Fruit fly (Drosophila melanogaster) whole organism, embryonic: Measurements from ENCODE around the gene frac.

Experiments
- Adf1 ChIP-seq: fragments of 200-800 bp; sonication (Bioruptor generic); IDR thresholded peaks from 2 replicates; pipeline ENCODE4 v1.3.6; 2022; ENCODE audit warnings: missing biosample characterization, missing genetic modification characterization
- Bdp1 ChIP-seq: fragments of 200-800 bp; sonication (Bioruptor generic); optimal IDR thresholded peaks from 3 replicates; lab custom pipeline; 2016; ENCODE audit warnings: missing biosample characterization, missing genetic modification characterization
- Blimp-1 ChIP-seq: fragments of 200-800 bp; sonication (Bioruptor generic); optimal IDR thresholded peaks from 3 replicates; lab custom pipeline; 2018; ENCODE audit warnings: missing biosample characterization, missing genetic modification characterization, mild to moderate bottlenecking, moderate library complexity, missing genetic modification reagents
- CG11504 ChIP-seq: fragments of 200-800 bp; sonication (Bioruptor generic); optimal IDR thresholded peaks from 3 replicates; lab custom pipeline; 2019; ENCODE audit warnings: missing biosample characterization, mild to moderate bottlenecking, missing genetic modification characterization, moderate library complexity
- CG14710 ChIP-seq: fragments of 200-800 bp; sonication (Bioruptor generic); optimal IDR thresholded peaks from 3 replicates; lab custom pipeline; 2019; ENCODE audit warnings: missing biosample characterization, mild to moderate bottlenecking, missing genetic modification characterization, moderate library complexity
- CG15269 ChIP-seq: fragments of 200-800 bp; sonication (Bioruptor generic); optimal IDR thresholded peaks from 2 replicates; lab custom pipeline; 2018; ENCODE audit warnings: missing biosample characterization, mild to moderate bottlenecking, missing genetic modification characterization, moderate library complexity
- CG15696 ChIP-seq: fragments of 200-800 bp; sonication (Bioruptor generic); optimal IDR thresholded peaks from 2 replicates; lab custom pipeline; 2019; ENCODE audit warnings: missing biosample characterization, mild to moderate bottlenecking, missing genetic modification characterization, moderate library complexity
- CG17359 ChIP-seq: fragments of 200-800 bp; sonication (Bioruptor generic); optimal IDR thresholded peaks from 3 replicates; lab custom pipeline; 2018; ENCODE audit warnings: missing biosample characterization, mild to moderate bottlenecking, missing genetic modification characterization, moderate library complexity
- CG2120 ChIP-seq: fragments of 200-800 bp; sonication (Bioruptor generic); optimal IDR thresholded peaks from 3 replicates; lab custom pipeline; 2016; ENCODE audit warnings: missing biosample characterization, missing genetic modification characterization
- CG30403 ChIP-seq: fragments of 200-800 bp; sonication (Bioruptor generic); optimal IDR thresholded peaks from 3 replicates; lab custom pipeline; 2016; ENCODE audit warnings: missing biosample characterization, missing genetic modification characterization
- CG3163 ChIP-seq: fragments of 200-800 bp; sonication (Bioruptor generic); optimal IDR thresholded peaks from 3 replicates; lab custom pipeline; 2016; ENCODE audit warnings: missing biosample characterization, missing genetic modification characterization
- CG3726 ChIP-seq: fragments of 200-800 bp; sonication (Bioruptor generic); IDR thresholded peaks from 3 replicates; pipeline ENCODE4, ENCODE4 v1.3.6; 2022; ENCODE audit warnings: missing biosample characterization, missing genetic modification characterization
- CG4328 ChIP-seq: fragments of 200-800 bp; sonication (Bioruptor generic); optimal IDR thresholded peaks from 3 replicates; lab custom pipeline; 2017; ENCODE audit warnings: missing biosample characterization, missing genetic modification reagents, missing genetic modification characterization
- CG4730 ChIP-seq: fragments of 200-800 bp; sonication (Bioruptor generic); IDR thresholded peaks from 2 replicates; pipeline ENCODE4 v1.3.6; 2022; ENCODE audit warnings: missing biosample characterization, missing genetic modification characterization
- CG7271 ChIP-seq: fragments of 200-800 bp; sonication (Bioruptor generic); optimal IDR thresholded peaks from 2 replicates; lab custom pipeline; 2018; ENCODE audit warnings: missing biosample characterization, mild to moderate bottlenecking, missing genetic modification characterization, moderate library complexity
- CG7372 ChIP-seq: fragments of 200-800 bp; sonication (Bioruptor generic); IDR thresholded peaks from 2 replicates; pipeline ENCODE4 v1.3.6; 2022; ENCODE audit warnings: missing biosample characterization, missing genetic modification characterization
- D19A ChIP-seq: fragments of 200-800 bp; optimal IDR thresholded peaks from 3 replicates; lab custom pipeline; 2019; ENCODE audit warnings: missing biosample characterization, mild to moderate bottlenecking, missing genetic modification characterization, moderate library complexity
- E2f2 ChIP-seq: fragments of 200-800 bp; sonication (Bioruptor generic); IDR thresholded peaks from 2 replicates; pipeline ENCODE4 v1.3.6; 2022; ENCODE audit warnings: missing biosample characterization, missing genetic modification characterization
- Eip74EF ChIP-seq, 2 experiments: fragments of 200-800 bp in 1 of 2; fragments of >200 bp in 1 of 2; sonication (Bioruptor generic) in 1 of 2; optimal IDR thresholded peaks; 2 replicates each; lab custom pipeline; 2017 to 2019; ENCODE audit warnings: missing biosample characterization in 2 of 2, missing genetic modification characterization in 2 of 2, mild to moderate bottlenecking in 1 of 2, moderate library complexity in 1 of 2
- Fer2 ChIP-seq: fragments of 200-800 bp; sonication (Bioruptor generic); optimal IDR thresholded peaks from 2 replicates; lab custom pipeline; 2018; ENCODE audit warnings: missing biosample characterization, mild to moderate bottlenecking, missing genetic modification characterization, moderate library complexity
- Hmx ChIP-seq: fragments of 200-800 bp; sonication (Bioruptor generic); optimal IDR thresholded peaks from 2 replicates; lab custom pipeline; 2016; ENCODE audit warnings: missing biosample characterization, missing genetic modification characterization
- Max ChIP-seq: fragments of 200-800 bp; sonication (Bioruptor generic); optimal IDR thresholded peaks from 2 replicates; lab custom pipeline; 2016; ENCODE audit warnings: missing biosample characterization, mild to moderate bottlenecking, missing genetic modification characterization
- Med ChIP-seq: fragments of 200-800 bp; sonication (Bioruptor generic); peaks from one replicate; lab custom pipeline; 2016; ENCODE audit warnings: missing biosample characterization, missing genetic modification characterization, mild to moderate bottlenecking, inconsistent platforms, moderate library complexity
- Opbp ChIP-seq: fragments of 200-800 bp; sonication (Bioruptor generic); IDR thresholded peaks from 3 replicates; pipeline ENCODE4 v1.3.6; 2022; ENCODE audit warnings: missing biosample characterization, missing genetic modification characterization; ENCODE audit not compliant: partially characterized antibody
- Optix ChIP-seq: fragments of 200-800 bp; sonication (Bioruptor generic); IDR thresholded peaks from 3 replicates; pipeline ENCODE4 v1.3.6; 2022; ENCODE audit warnings: missing biosample characterization, missing genetic modification characterization
- Xrp1 ChIP-seq: fragments of 200-800 bp; sonication (Bioruptor generic); IDR thresholded peaks from 2 replicates; pipeline ENCODE4 v1.3.6; 2022; ENCODE audit warnings: missing biosample characterization, missing genetic modification characterization
- ara ChIP-seq: fragments of 200-800 bp; sonication (Bioruptor generic); IDR thresholded peaks from 2 replicates; pipeline ENCODE4 v1.3.6; 2022; ENCODE audit warnings: missing biosample characterization, missing genetic modification characterization
- btn ChIP-seq: fragments of 200-800 bp; sonication (Bioruptor generic); optimal IDR thresholded peaks from 2 replicates; lab custom pipeline; 2016; ENCODE audit warnings: missing biosample characterization, missing genetic modification characterization
- dimm ChIP-seq: fragments of 200-800 bp; sonication (Bioruptor generic); IDR thresholded peaks from 2 replicates; pipeline ENCODE4 v1.3.6; 2022; ENCODE audit warnings: missing biosample characterization, missing genetic modification characterization
- disco-r ChIP-seq: fragments of 200-800 bp; sonication (Bioruptor generic); optimal IDR thresholded peaks from 2 replicates; lab custom pipeline; 2016; ENCODE audit warnings: missing biosample characterization, missing genetic modification characterization
- dmrt99B ChIP-seq: fragments of 200-800 bp; sonication (Bioruptor generic); optimal IDR thresholded peaks from 2 replicates; lab custom pipeline; 2018; ENCODE audit warnings: missing biosample characterization, mild to moderate bottlenecking, missing genetic modification characterization, moderate library complexity
- dpn ChIP-seq, 2 experiments: fragments of 200-800 bp; sonication (Bioruptor generic); optimal IDR thresholded peaks; 3 replicates each; lab custom pipeline; 2016; ENCODE audit warnings: missing biosample characterization in 2 of 2, missing genetic modification characterization in 2 of 2
- eve ChIP-seq, 2 experiments: fragments of >200 bp; optimal IDR thresholded peaks; 2 replicates each; lab custom pipeline; 2017; ENCODE audit warnings: missing biosample characterization in 2 of 2, missing genetic modification characterization in 2 of 2
- hb ChIP-seq: fragments of 200-800 bp; sonication (Bioruptor generic); IDR thresholded peaks from 3 replicates; pipeline ENCODE4 v1.3.6; 2022; ENCODE audit warnings: missing biosample characterization, missing genetic modification characterization; ENCODE audit not compliant: partially characterized antibody
- her ChIP-seq: fragments of 200-800 bp; sonication (Bioruptor generic); optimal IDR thresholded peaks from 2 replicates; lab custom pipeline; 2016; ENCODE audit warnings: missing biosample characterization, missing genetic modification characterization
- lab ChIP-seq: fragments of 200-800 bp; sonication (Bioruptor generic); optimal IDR thresholded peaks from 3 replicates; lab custom pipeline; 2017; ENCODE audit warnings: missing biosample characterization, missing genetic modification characterization, mild to moderate bottlenecking, moderate library complexity, missing genetic modification reagents
- lmd ChIP-seq: fragments of 200-800 bp; sonication (Bioruptor generic); IDR thresholded peaks from 2 replicates; pipeline ENCODE4 v1.3.6; 2022; ENCODE audit warnings: missing biosample characterization, missing genetic modification characterization
- odd ChIP-seq: fragments of 200-800 bp; sonication (Bioruptor generic); optimal IDR thresholded peaks from 2 replicates; lab custom pipeline; 2017; ENCODE audit warnings: missing biosample characterization, mild to moderate bottlenecking, missing genetic modification characterization
- pan ChIP-seq, 4 experiments: fragments of >200 bp in 3 of 4; fragments of 200-800 bp in 1 of 4; sonication (Bioruptor generic) in 1 of 4; optimal IDR thresholded peaks in 3 of 4; IDR thresholded peaks in 1 of 4; 2 replicates each; pipeline versions ENCODE4 v1.3.6 to Lab custom; 2017 to 2022; ENCODE audit warnings: missing biosample characterization in 2 of 4, missing genetic modification characterization in 2 of 4, mixed read lengths in 1 of 4
- pfk ChIP-seq: fragments of 200-800 bp; sonication (Bioruptor generic); optimal IDR thresholded peaks from 2 replicates; lab custom pipeline; 2018; ENCODE audit warnings: missing biosample characterization, mild to moderate bottlenecking, missing genetic modification characterization, moderate library complexity
- phol ChIP-seq: fragments of 200-800 bp; sonication (Bioruptor generic); optimal IDR thresholded peaks from 3 replicates; lab custom pipeline; 2018; ENCODE audit warnings: missing biosample characterization, mild to moderate bottlenecking, missing genetic modification characterization, moderate library complexity
- prd ChIP-seq, 3 experiments: fragments of >200 bp in 2 of 3; fragments of 200-800 bp in 1 of 3; sonication (Bioruptor generic) in 1 of 3; optimal IDR thresholded peaks in 2 of 3; IDR thresholded peaks in 1 of 3; 2 replicates in 2 of 3; 3 replicates in 1 of 3; pipeline versions ENCODE4 v1.3.6 to Lab custom; 2017 to 2022; ENCODE audit warnings: missing biosample characterization in 1 of 3, missing genetic modification characterization in 1 of 3
- psq ChIP-seq: fragments of 200-800 bp; sonication (Bioruptor generic); optimal IDR thresholded peaks from 2 replicates; lab custom pipeline; 2017; ENCODE audit warnings: missing biosample characterization, missing genetic modification characterization
- sens ChIP-seq: fragments of 200-800 bp; sonication (Bioruptor generic); peaks from one replicate; lab custom pipeline; 2016; ENCODE audit warnings: missing biosample characterization, missing genetic modification characterization
- sisA ChIP-seq: fragments of 200-800 bp; sonication (Bioruptor generic); IDR thresholded peaks from 2 replicates; pipeline ENCODE4 v1.3.6; 2022; ENCODE audit warnings: missing biosample characterization, missing genetic modification characterization
- sqz ChIP-seq: fragments of 200-800 bp; sonication (Bioruptor generic); optimal IDR thresholded peaks from 3 replicates; lab custom pipeline; 2018; ENCODE audit warnings: missing biosample characterization, mild to moderate bottlenecking, missing genetic modification characterization
- tap ChIP-seq: fragments of 200-800 bp; optimal IDR thresholded peaks from 3 replicates; lab custom pipeline; 2019; ENCODE audit warnings: missing biosample characterization, mild to moderate bottlenecking, missing genetic modification characterization, moderate library complexity
- toy ChIP-seq: fragments of 200-800 bp; sonication (Bioruptor generic); IDR thresholded peaks from 2 replicates; pipeline ENCODE4 v1.3.6; 2022; ENCODE audit warnings: missing biosample characterization, missing genetic modification characterization
- trem ChIP-seq: fragments of 200-800 bp; optimal IDR thresholded peaks from 3 replicates; lab custom pipeline; 2019; ENCODE audit warnings: missing biosample characterization, mild to moderate bottlenecking, missing genetic modification characterization, moderate library complexity
- zfh1 ChIP-seq: fragments of 200-800 bp; sonication (Bioruptor generic); IDR thresholded peaks from 3 replicates; pipeline ENCODE4 v1.3.6; 2022; ENCODE audit warnings: missing biosample characterization, missing genetic modification characterization

Gene frac

DNA sequence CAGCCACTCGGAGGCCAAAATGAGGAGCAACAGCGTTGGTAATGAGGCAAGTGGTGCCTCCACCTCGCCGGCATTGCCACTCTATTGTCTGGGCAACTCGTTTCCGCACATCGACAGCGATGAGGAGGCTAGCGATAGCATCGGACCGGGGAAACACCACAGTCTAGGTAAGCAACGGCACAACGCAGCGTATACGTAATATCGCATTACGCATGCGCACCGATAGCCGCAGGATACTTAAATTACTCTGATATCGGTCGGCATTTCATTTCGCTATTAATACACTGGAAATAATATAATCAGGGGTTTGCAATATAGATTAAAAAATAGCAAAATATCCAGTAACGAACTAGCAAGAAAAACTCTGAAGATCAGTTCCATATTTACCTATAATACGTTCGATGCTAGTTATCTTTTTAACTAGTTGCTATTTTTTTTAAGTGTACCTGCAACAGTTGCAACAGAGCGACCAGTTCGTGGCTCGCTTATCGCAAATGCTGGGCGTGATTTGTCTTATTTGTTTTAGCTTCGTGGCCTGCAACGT lies 55.1 kb downstream of the frac start:
- TF ChIP-seq dmrt99B (peak; percentile 38), CG30403 (GFP tag; lab: Kevin White, UChicago) (no peak), sisA (GFP tag; lab: Robert Waterston, UW) (peak; percentile 32; the same call in 1 of the 2 replicates), sens (peak; percentile 64), Adf1 (GFP tag; lab: Robert Waterston, UW) (no peak), CG14710 (no peak), dpn (GFP tag; optimal IDR thresholded peaks at IDR 0.05; lab: Kevin White, UChicago) (no peak), CG15696 (no peak), CG17359 (tag; lab: Kevin White, UChicago) (peak; percentile 7), odd (GFP tag; lab: Kevin White, UChicago) (no peak), Med (peak; percentile 51), E2f2 (GFP tag; lab: Robert Waterston, UW) (no peak), lab (GFP tag; lab: Kevin White, UChicago) (no peak), Bdp1 (GFP tag; lab: Kevin White, UChicago) (no peak), Max (no peak), D19A (tag; lab: Kevin White, UChicago) (no peak), lmd (GFP tag; lab: Robert Waterston, UW) (no peak), dimm (no peak), toy (GFP tag; lab: Robert Waterston, UW) (no peak), Fer2 (tag; lab: Kevin White, UChicago) (no peak), CG3163 (no peak), CG2120 (GFP tag; lab: Kevin White, UChicago) (no peak), Hmx (GFP tag; lab: Kevin White, UChicago) (no peak), eve (GFP tag; optimal IDR thresholded peaks at IDR 0.05; lab: Kevin White, UChicago) (no peak), disco-r (no peak), CG4730 (GFP tag; lab: Robert Waterston, UW) (no peak), zfh1 (GFP tag; lab: Robert Waterston, UW) (no peak), btn (no peak), Opbp (GFP tag; lab: Robert Waterston, UW) (no peak), ara (GFP tag; lab: Robert Waterston, UW) (no peak), phol (peak; percentile 13), sqz (no peak), trem (tag; lab: Kevin White, UChicago) (no peak), hb (no peak), CG15269 (tag; lab: Kevin White, UChicago) (no peak), pfk (GFP tag; lab: Kevin White, UChicago) (no peak), Eip74EF (GFP tag; optimal IDR thresholded peaks at IDR 0.05; lab: Kevin White, UChicago) (no peak), CG3726 (GFP tag; lab: Robert Waterston, UW) (no peak), CG7271 (tag; lab: Kevin White, UChicago) (no peak), tap (no peak), Optix (GFP tag; lab: Robert Waterston, UW) (0 out of 3 replicates have a peak, but pooled peaks have one; percentile 14), Xrp1 (GFP tag; lab: Robert Waterston, UW) (no peak), CG7372 (GFP tag; lab: Robert Waterston, UW) (peak; percentile 63), psq (no peak), her (GFP tag; lab: Kevin White, UChicago) (no peak), CG4328 (GFP tag; lab: Kevin White, UChicago) (no peak), Blimp-1 (no peak), CG11504 (tag; lab: Kevin White, UChicago) (peak; percentile 18), prd (optimal IDR thresholded peaks at IDR 0.05; lab: Kevin White, UChicago) (no peak), prd (GFP tag; IDR thresholded peaks at IDR 0.05; lab: Robert Waterston, UW) (no peak), pan (optimal IDR thresholded peaks at IDR 0.05; lab: Kevin White, UChicago) (no peak), pan (GFP tag; optimal IDR thresholded peaks at IDR 0.05 in 1 of 2, IDR thresholded peaks at IDR 0.05 in 1 of 2) (peak in 1 of 2 experiments; percentile 21)
